Worm (Caenorhabditis elegans) whole organism, L1 larva: ENCODE data around the gene sor-1.

Experiments used
- C04F5.9 ChIP-seq: sonication (generic microtip); optimal IDR thresholded peaks from 2 replicates; lab custom pipeline; 2016; ENCODE audit warnings: missing genetic modification characterization, missing compliant biosample characterization
- C34B4.2 ChIP-seq: sonication (generic microtip); optimal IDR thresholded peaks from 2 replicates; lab custom pipeline; 2017; ENCODE audit warnings: mild to moderate bottlenecking, missing genetic modification characterization, missing compliant biosample characterization
- F16B12.6 ChIP-seq: fragments of 150-350 bp; optimal IDR thresholded peaks from 2 replicates; lab custom pipeline; 2014; ENCODE audit warnings: missing biosample characterization, missing genetic modification characterization
- aly-2 ChIP-seq: fragments of 150-350 bp; optimal IDR thresholded peaks from 2 replicates; lab custom pipeline; 2014; ENCODE audit warnings: missing biosample characterization, missing genetic modification characterization
- ama-1 ChIP-seq: fragments of 150-350 bp; optimal IDR thresholded peaks from 2 replicates; lab custom pipeline; 2014
- blmp-1 ChIP-seq: fragments of 150-350 bp; optimal IDR thresholded peaks from 2 replicates; lab custom pipeline; 2014; ENCODE audit warnings: missing biosample characterization, missing genetic modification characterization
- ceh-82 ChIP-seq, 3 experiments: fragments of 150-350 bp in 1 of 3; sonication (generic microtip) in 2 of 3; optimal IDR thresholded peaks; 2 replicates each; lab custom pipeline; 2014 to 2017; ENCODE audit warnings: missing biosample characterization in 3 of 3, missing genetic modification characterization in 3 of 3
- dpl-1 ChIP-seq, 3 experiments: fragments of 150-350 bp in 2 of 3; sonication (generic microtip) in 1 of 3; optimal IDR thresholded peaks; 2 replicates each; lab custom pipeline; 2014 to 2017; ENCODE audit warnings: missing biosample characterization in 3 of 3, missing genetic modification characterization in 3 of 3, missing genetic modification reagents in 3 of 3
- dsc-1 ChIP-seq: sonication (generic microtip); optimal IDR thresholded peaks from 2 replicates; lab custom pipeline; 2016; ENCODE audit warnings: mild to moderate bottlenecking, missing genetic modification characterization, missing compliant biosample characterization
- efl-1 ChIP-seq, 4 experiments: fragments of 150-350 bp; optimal IDR thresholded peaks in 3 of 4; peaks in 1 of 4; 1 replicate in 1 of 4; 2 replicates in 3 of 4; lab custom pipeline; 2014; ENCODE audit warnings: missing biosample characterization in 2 of 4, missing genetic modification characterization in 2 of 4, missing genetic modification reagents in 2 of 4
- egl-13 ChIP-seq: sonication (generic microtip); optimal IDR thresholded peaks from 2 replicates; lab custom pipeline; 2016; ENCODE audit warnings: missing genotype, missing genetic modification reagents, missing genetic modification characterization, missing compliant biosample characterization
- elt-2 ChIP-seq: sonication (generic microtip); optimal IDR thresholded peaks from 2 replicates; lab custom pipeline; 2016; ENCODE audit warnings: missing genetic modification characterization, mild to moderate bottlenecking, inconsistent platforms, missing compliant biosample characterization, missing genetic modification reagents
- elt-3 ChIP-seq, 6 experiments: fragments of 150-350 bp in 1 of 6; sonication (generic microtip); optimal IDR thresholded peaks; 2 replicates each; lab custom pipeline; 2017 to 2018; ENCODE audit warnings: missing biosample characterization in 6 of 6, missing genetic modification characterization in 6 of 6, inconsistent platforms in 1 of 6
- ets-5 ChIP-seq: fragments of 200-800 bp; sonication (Bioruptor generic); IDR thresholded peaks from 2 replicates; pipeline ENCODE4 v1.3.6; 2022; ENCODE audit warnings: missing genetic modification characterization, missing compliant biosample characterization
- fkh-4 ChIP-seq: sonication (generic microtip); optimal IDR thresholded peaks from 2 replicates; lab custom pipeline; 2016; ENCODE audit warnings: missing compliant biosample characterization, missing genetic modification characterization, borderline replicate concordance
- fos-1 ChIP-seq: fragments of 150-350 bp; optimal IDR thresholded peaks from 2 replicates; lab custom pipeline; 2014; ENCODE audit warnings: missing biosample characterization, missing genetic modification characterization
- lin-13 ChIP-seq: fragments of 150-350 bp; optimal IDR thresholded peaks from 2 replicates; lab custom pipeline; 2014; ENCODE audit warnings: missing biosample characterization, missing genetic modification reagents, missing genetic modification characterization
- lin-14 ChIP-seq: fragments of 200-800 bp; sonication (Bioruptor generic); optimal IDR thresholded peaks from 2 replicates; lab custom pipeline; 2018; ENCODE audit warnings: mild to moderate bottlenecking, missing genetic modification characterization, moderate library complexity, missing compliant biosample characterization
- lin-15B ChIP-seq: fragments of 150-350 bp; sonication (generic microtip); optimal IDR thresholded peaks from 3 replicates; lab custom pipeline; 2014; ENCODE audit warnings: missing biosample characterization, missing genetic modification characterization
- lin-35 ChIP-seq, 2 experiments: fragments of 150-350 bp; optimal IDR thresholded peaks; 2 replicates each; lab custom pipeline; 2014; ENCODE audit warnings: missing biosample characterization in 2 of 2, missing genetic modification characterization in 2 of 2, missing genetic modification reagents in 2 of 2
- lsy-2 ChIP-seq, 2 experiments: fragments of 150-350 bp; optimal IDR thresholded peaks; 2 replicates each; lab custom pipeline; 2014; ENCODE audit warnings: missing biosample characterization in 2 of 2, missing genetic modification characterization in 2 of 2
- mdl-1 ChIP-seq, 2 experiments: fragments of 150-350 bp; optimal IDR thresholded peaks; 2 replicates each; lab custom pipeline; 2014 to 2017; ENCODE audit warnings: missing biosample characterization in 2 of 2, missing genetic modification characterization in 2 of 2, inconsistent platforms in 1 of 2
- mep-1 ChIP-seq: fragments of 150-350 bp; optimal IDR thresholded peaks from 2 replicates; lab custom pipeline; 2014; ENCODE audit warnings: missing biosample characterization, missing genetic modification characterization
- nhr-237 ChIP-seq: fragments of 150-350 bp; optimal IDR thresholded peaks from 2 replicates; lab custom pipeline; 2014; ENCODE audit warnings: missing biosample characterization, missing genetic modification characterization
- nhr-47 ChIP-seq: sonication (generic microtip); optimal IDR thresholded peaks from 2 replicates; lab custom pipeline; 2016; ENCODE audit warnings: mild to moderate bottlenecking, missing genetic modification characterization, moderate library complexity, missing compliant biosample characterization
- nhr-71 ChIP-seq: sonication (generic microtip); optimal IDR thresholded peaks from 2 replicates; lab custom pipeline; 2016; ENCODE audit warnings: mild to moderate bottlenecking, missing genetic modification characterization, moderate library complexity, missing compliant biosample characterization
- nhr-77 ChIP-seq: fragments of 150-350 bp; optimal IDR thresholded peaks from 2 replicates; lab custom pipeline; 2014; ENCODE audit warnings: missing biosample characterization, missing genetic modification characterization
- nhr-84 ChIP-seq: sonication (generic microtip); optimal IDR thresholded peaks from 2 replicates; lab custom pipeline; 2017; ENCODE audit warnings: missing biosample characterization, missing genetic modification characterization
- nhr-85 ChIP-seq: sonication (generic microtip); peaks from one replicate; lab custom pipeline; 2016; ENCODE audit warnings: missing genetic modification characterization, inconsistent platforms, missing compliant biosample characterization
- pag-3 ChIP-seq: sonication (generic microtip); optimal IDR thresholded peaks from 2 replicates; lab custom pipeline; 2017; ENCODE audit warnings: missing genetic modification characterization, mild to moderate bottlenecking, missing compliant biosample characterization, antibody characterized with exemption, borderline replicate concordance; ENCODE audit not compliant: insufficient read depth
- rnt-1 ChIP-seq: sonication (generic microtip); optimal IDR thresholded peaks from 2 replicates; lab custom pipeline; 2016; ENCODE audit warnings: mild to moderate bottlenecking, missing genetic modification characterization, moderate library complexity, missing compliant biosample characterization
- skn-1 ChIP-seq: fragments of 150-350 bp; optimal IDR thresholded peaks from 2 replicates; lab custom pipeline; 2014; ENCODE audit warnings: missing biosample characterization, missing genetic modification characterization
- sptf-1 ChIP-seq: fragments of 150-350 bp; optimal IDR thresholded peaks from 2 replicates; lab custom pipeline; 2014; ENCODE audit warnings: missing biosample characterization, missing genetic modification characterization
- xbp-1 ChIP-seq: sonication (generic microtip); optimal IDR thresholded peaks from 2 replicates; lab custom pipeline; 2016; ENCODE audit warnings: missing genetic modification characterization, missing compliant biosample characterization
- zag-1 ChIP-seq: fragments of 150-350 bp; optimal IDR thresholded peaks from 2 replicates; lab custom pipeline; 2014; ENCODE audit warnings: missing biosample characterization, missing genetic modification characterization

sor-1 gene

DNA sequence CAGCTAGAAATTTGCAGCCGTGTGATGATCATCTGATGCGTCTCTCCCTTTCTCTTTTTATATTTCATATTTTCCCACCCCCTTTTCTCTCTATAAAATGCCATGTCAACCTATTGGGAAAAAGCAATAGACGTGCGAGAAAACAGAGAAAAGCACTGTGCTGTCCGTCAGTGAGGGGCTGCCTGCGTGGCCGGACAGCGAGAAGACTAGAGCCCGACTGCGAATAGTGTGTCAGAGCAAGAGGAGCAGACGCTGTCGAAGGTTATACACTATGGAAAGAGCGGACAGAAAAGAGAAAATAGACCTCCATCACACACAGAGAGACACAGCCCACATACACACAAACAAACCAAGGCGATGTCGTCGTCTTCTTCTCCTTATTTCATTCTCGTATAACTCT is 7.1 kb downstream of the sor-1 start (continued):
- peak; percentile 72 for TF ChIP-seq nhr-47 (tag; lab: Kevin White, UChicago)
- peak; percentile 60 for TF ChIP-seq nhr-85 (tag; lab: Kevin White, UChicago)
- TF ChIP-seq nhr-77 (tag; lab: Kevin White, UChicago), result peak; percentile 30
- TF ChIP-seq F16B12.6 (tag; lab: Kevin White, UChicago), result peak; percentile 39
- TF ChIP-seq aly-2, result no peak
- peak; percentile 85 for TF ChIP-seq lin-14
- TF ChIP-seq skn-1 (tag; lab: Kevin White, UChicago), result peak; percentile 22
- TF ChIP-seq elt-2 (tag; lab: Kevin White, UChicago), result peak; percentile 43
- peak in 2 of 6 experiments; percentile 12 to 18 for TF ChIP-seq elt-3 (tag; optimal IDR thresholded peaks at IDR 0.05; lab: Kevin White, UChicago)
- no peak for TF ChIP-seq zag-1 (tag; lab: Kevin White, UChicago)
- peak; percentile 55 for TF ChIP-seq blmp-1
- no peak for TF ChIP-seq fkh-4 (tag; lab: Kevin White, UChicago)
- peak in 2 of 3 experiments; percentile 17 to 54 for TF ChIP-seq ceh-82 (tag; optimal IDR thresholded peaks at IDR 0.05; lab: Kevin White, UChicago)
- TF ChIP-seq mdl-1 (tag; optimal IDR thresholded peaks at IDR 0.05; lab: Kevin White, UChicago), result peak in 1 of 2 experiments; percentile 63
- TF ChIP-seq ama-1 (lab: Kevin White, UChicago), result peak; percentile 45
- TF ChIP-seq xbp-1 (tag; lab: Kevin White, UChicago), result peak; percentile 62
- peak; percentile 12 for TF ChIP-seq C04F5.9 (tag; lab: Kevin White, UChicago)
- TF ChIP-seq pag-3, result no peak
- TF ChIP-seq lin-15B (tag; lab: Kevin White, UChicago), result no peak
- peak; percentile 22 for TF ChIP-seq rnt-1 (tag; lab: Kevin White, UChicago)
- TF ChIP-seq lin-35 (GFP tag; optimal IDR thresholded peaks at IDR 0.05; lab: Kevin White, UChicago), result peak; percentile 54 to 74
- TF ChIP-seq nhr-71, result peak; percentile 82
- no peak for TF ChIP-seq nhr-237
- TF ChIP-seq dsc-1, result peak; percentile 27

DNA sequence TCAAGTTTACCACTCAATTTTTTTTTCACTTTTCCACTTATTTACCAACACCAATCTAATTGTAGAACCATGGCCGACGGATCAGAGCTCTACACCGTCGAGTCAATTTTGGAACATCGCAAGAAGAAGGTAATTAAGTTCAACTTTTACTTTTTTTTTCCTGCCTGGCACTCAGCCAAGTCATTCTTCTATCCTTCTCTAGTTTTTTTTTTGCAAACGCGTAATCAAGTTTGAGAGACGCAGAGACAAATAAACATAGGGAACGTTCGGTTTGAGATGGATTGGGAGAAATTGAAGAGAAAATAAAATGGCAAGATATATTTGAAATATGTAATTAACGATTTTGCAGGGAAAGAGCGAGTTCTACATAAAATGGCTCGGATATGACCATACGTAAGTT is 8.3 kb downstream of the sor-1 start, which contains the start of gene cec-1:
cec-1 (plus strand) TSS at position 63 of the 400 bp plus-strand sequence.
- TF ChIP-seq C34B4.2 (tag; lab: Kevin White, UChicago) (no peak), lin-14 (peak; percentile 63), blmp-1 (peak; percentile 87), ets-5 (GFP tag; lab: Robert Waterston, UW) (no peak), sptf-1 (tag; lab: Kevin White, UChicago) (no peak), mep-1 (peak; percentile 11), elt-3 (tag; optimal IDR thresholded peaks at IDR 0.05; lab: Kevin White, UChicago) (peak in 1 of 6 experiments; percentile 7), egl-13 (tag; lab: Kevin White, UChicago) (no peak), lsy-2 (tag; optimal IDR thresholded peaks at IDR 0.05; lab: Kevin White, UChicago) (peak in 1 of 2 experiments; percentile 26), nhr-84 (tag; lab: Kevin White, UChicago) (no peak), nhr-85 (tag; lab: Kevin White, UChicago) (peak; percentile 42), lin-13 (peak; percentile 23)

DNA sequence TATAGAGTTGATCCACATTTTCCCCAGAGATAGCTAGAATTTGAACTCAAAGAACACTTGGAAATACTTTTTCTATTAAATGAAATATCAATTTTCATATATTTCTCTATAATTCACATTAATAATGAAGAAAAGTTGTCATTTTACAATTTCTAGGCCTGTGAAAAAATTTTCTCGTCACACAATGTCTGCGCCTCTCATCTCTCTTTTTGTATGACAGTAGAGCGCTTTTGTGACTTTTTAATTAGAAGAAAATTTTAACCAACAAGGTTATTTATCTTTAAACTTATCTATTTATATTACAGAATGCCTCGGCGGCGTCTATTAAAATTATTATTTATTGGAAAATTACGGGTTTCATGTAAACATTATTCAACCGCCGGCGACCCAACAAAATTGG is 11.1 kb downstream of the sor-1 start, which contains the start of gene ZK1236.1:
ZK1236.1 (plus strand) TSS at position 263 of the 400 bp plus-strand sequence.
- TF ChIP-seq dpl-1 (GFP tag; optimal IDR thresholded peaks at IDR 0.05; lab: Kevin White, UChicago) (peak in 1 of 3 experiments; percentile 6), lin-35 (GFP tag; optimal IDR thresholded peaks at IDR 0.05; lab: Kevin White, UChicago) (peak in 1 of 2 experiments; percentile 10), fos-1 (tag; lab: Kevin White, UChicago) (no peak)

DNA sequence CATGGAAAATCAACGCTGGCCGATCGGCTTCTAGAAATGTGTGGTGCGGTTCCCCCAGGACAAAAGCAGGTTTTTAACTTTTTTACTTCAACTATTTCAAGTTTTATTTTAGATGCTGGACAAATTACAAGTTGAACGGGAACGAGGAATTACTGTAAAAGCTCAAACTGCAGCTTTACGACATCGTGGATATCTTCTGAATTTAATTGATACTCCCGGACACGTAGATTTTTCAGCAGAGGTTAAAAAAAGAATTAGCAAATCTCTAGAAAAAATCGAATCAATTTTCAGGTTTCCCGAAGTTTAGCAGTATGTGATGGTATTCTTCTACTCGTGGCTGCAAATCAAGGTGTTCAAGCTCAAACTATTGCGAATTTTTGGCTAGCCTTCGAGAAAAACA is 11.5 kb downstream of the sor-1 start:
- TF ChIP-seq nhr-84 (tag; lab: Kevin White, UChicago) (no peak), efl-1 (optimal IDR thresholded peaks at IDR 0.05; lab: Kevin White, UChicago) (no peak), efl-1 (GFP tag; optimal IDR thresholded peaks at IDR 0.05 in 1 of 2; lab: Kevin White, UChicago) (peak in 1 of 2 experiments; percentile 91)
